Fruit fly (Drosophila melanogaster) whole organism, embryonic: Measurements from ENCODE around the gene CG42390.

ENCODE experiments used
- CG10565 ChIP-seq: fragments of 200-800 bp; sonication (Bioruptor generic); optimal IDR thresholded peaks from 3 replicates; lab custom pipeline; 2016; ENCODE audit warnings: missing biosample characterization, mild to moderate bottlenecking, missing genetic modification characterization
- CG10959 ChIP-seq: fragments of 200-800 bp; sonication (Bioruptor generic); IDR thresholded peaks from 2 replicates; pipeline ENCODE4 v1.3.6; 2022; ENCODE audit warnings: missing biosample characterization, missing genetic modification characterization
- CG12769 ChIP-seq: fragments of 200-800 bp; sonication (Bioruptor generic); optimal IDR thresholded peaks from 2 replicates; lab custom pipeline; 2019; ENCODE audit warnings: missing biosample characterization, mild to moderate bottlenecking, missing genetic modification characterization, moderate library complexity
- CG1529 ChIP-seq: fragments of 200-800 bp; sonication (Bioruptor generic); optimal IDR thresholded peaks from 3 replicates; lab custom pipeline; 2018; ENCODE audit warnings: missing biosample characterization, missing genetic modification characterization
- CG17829 ChIP-seq: fragments of 200-800 bp; optimal IDR thresholded peaks from 2 replicates; lab custom pipeline; 2019; ENCODE audit warnings: missing biosample characterization, mild to moderate bottlenecking, missing genetic modification characterization, moderate library complexity
- CG2120 ChIP-seq: fragments of 200-800 bp; sonication (Bioruptor generic); optimal IDR thresholded peaks from 3 replicates; lab custom pipeline; 2016; ENCODE audit warnings: missing biosample characterization, missing genetic modification characterization
- CG2199 ChIP-seq: fragments of 200-800 bp; sonication (Bioruptor generic); IDR thresholded peaks from 3 replicates; pipeline ENCODE4 v1.3.6; 2022; ENCODE audit warnings: missing biosample characterization, missing genetic modification characterization
- CG3065 ChIP-seq: fragments of 200-800 bp; sonication (Bioruptor generic); optimal IDR thresholded peaks from 2 replicates; lab custom pipeline; 2016; ENCODE audit warnings: missing biosample characterization, missing genetic modification characterization
- CG31224 ChIP-seq: fragments of 200-800 bp; sonication (Bioruptor generic); IDR thresholded peaks from 2 replicates; pipeline ENCODE4 v1.3.6; 2022; ENCODE audit warnings: missing biosample characterization, missing genetic modification characterization
- CG33557 ChIP-seq: fragments of 200-800 bp; sonication (Bioruptor generic); optimal IDR thresholded peaks from 2 replicates; lab custom pipeline; 2019; ENCODE audit warnings: missing biosample characterization, mild to moderate bottlenecking, missing genetic modification characterization, moderate library complexity
- CG4282 ChIP-seq: fragments of 200-800 bp; sonication (Bioruptor generic); optimal IDR thresholded peaks from 2 replicates; lab custom pipeline; 2016; ENCODE audit warnings: missing biosample characterization, missing genetic modification characterization
- CG5953 ChIP-seq: fragments of 200-800 bp; sonication (Bioruptor generic); IDR thresholded peaks from 2 replicates; pipeline ENCODE4 v1.3.6; 2022; ENCODE audit warnings: missing biosample characterization, missing genetic modification characterization
- CG6254 ChIP-seq: fragments of 200-800 bp; sonication (Bioruptor generic); optimal IDR thresholded peaks from 3 replicates; lab custom pipeline; 2017; ENCODE audit warnings: mild to moderate bottlenecking, missing biosample characterization, missing genetic modification reagents, missing genetic modification characterization
- CG6689 ChIP-seq: fragments of 200-800 bp; sonication (Bioruptor generic); IDR thresholded peaks from 2 replicates; pipeline ENCODE4 v1.3.6; 2022; ENCODE audit warnings: missing biosample characterization, missing genetic modification characterization
- CG7372 ChIP-seq: fragments of 200-800 bp; sonication (Bioruptor generic); IDR thresholded peaks from 2 replicates; pipeline ENCODE4 v1.3.6; 2022; ENCODE audit warnings: missing biosample characterization, missing genetic modification characterization
- CG7963 ChIP-seq: fragments of 200-800 bp; sonication (Bioruptor generic); IDR thresholded peaks from 3 replicates; pipeline ENCODE4 v1.3.6; 2022; ENCODE audit warnings: missing biosample characterization, missing genetic modification characterization; ENCODE audit not compliant: partially characterized antibody
- CG7987 ChIP-seq: fragments of 200-800 bp; sonication (Bioruptor generic); optimal IDR thresholded peaks from 2 replicates; lab custom pipeline; 2018; ENCODE audit warnings: missing biosample characterization, mild to moderate bottlenecking, missing genetic modification characterization, moderate library complexity
- CG9437 ChIP-seq: fragments of 200-800 bp; sonication (Bioruptor generic); optimal IDR thresholded peaks from 2 replicates; lab custom pipeline; 2018; ENCODE audit warnings: missing biosample characterization, mild to moderate bottlenecking, missing genetic modification characterization
- CG9727 ChIP-seq: fragments of 200-800 bp; sonication (Bioruptor generic); optimal IDR thresholded peaks from 3 replicates; lab custom pipeline; 2017; ENCODE audit warnings: missing biosample characterization, mild to moderate bottlenecking, missing genetic modification characterization
- CkIIα-i1 ChIP-seq: fragments of 200-800 bp; sonication (Bioruptor generic); IDR thresholded peaks from 2 replicates; pipeline ENCODE4 v1.3.6; 2022; ENCODE audit warnings: missing biosample characterization, missing genetic modification characterization
- E2f2 ChIP-seq: fragments of 200-800 bp; sonication (Bioruptor generic); IDR thresholded peaks from 2 replicates; pipeline ENCODE4 v1.3.6; 2022; ENCODE audit warnings: missing biosample characterization, missing genetic modification characterization
- Ets97D ChIP-seq: fragments of 200-800 bp; sonication (Bioruptor generic); optimal IDR thresholded peaks from 3 replicates; lab custom pipeline; 2016; ENCODE audit warnings: missing biosample characterization, missing genetic modification characterization
- H15 ChIP-seq: fragments of 200-800 bp; sonication (Bioruptor generic); IDR thresholded peaks from 3 replicates; pipeline ENCODE4 v1.3.6; 2022; ENCODE audit warnings: missing biosample characterization, missing genetic modification characterization
- Hmr ChIP-seq: fragments of 200-800 bp; sonication (Bioruptor generic); optimal IDR thresholded peaks from 3 replicates; lab custom pipeline; 2017; ENCODE audit warnings: mild to moderate bottlenecking, missing biosample characterization, missing genetic modification reagents, missing genetic modification characterization
- MBD-R2 ChIP-seq: fragments of 200-800 bp; sonication (Bioruptor generic); IDR thresholded peaks from 2 replicates; pipeline ENCODE4 v1.3.6; 2022; ENCODE audit warnings: missing biosample characterization, missing genetic modification characterization
- Meics ChIP-seq: fragments of 200-800 bp; sonication (Bioruptor generic); optimal IDR thresholded peaks from 2 replicates; lab custom pipeline; 2017; ENCODE audit warnings: missing biosample characterization, mild to moderate bottlenecking, missing genetic modification characterization
- NK7.1 ChIP-seq: fragments of 200-800 bp; sonication (Bioruptor generic); optimal IDR thresholded peaks from 3 replicates; lab custom pipeline; 2016; ENCODE audit warnings: missing biosample characterization, missing genetic modification characterization
- Rx ChIP-seq: fragments of 200-800 bp; sonication (Bioruptor generic); IDR thresholded peaks from 2 replicates; pipeline ENCODE4 v1.3.6; 2022; ENCODE audit warnings: missing biosample characterization, missing genetic modification characterization
- Xbp1 ChIP-seq: fragments of 200-800 bp; sonication (Bioruptor generic); optimal IDR thresholded peaks from 3 replicates; lab custom pipeline; 2016; ENCODE audit warnings: missing biosample characterization, mild to moderate bottlenecking, missing genetic modification characterization
- ac ChIP-seq: fragments of 200-800 bp; sonication (Bioruptor generic); optimal IDR thresholded peaks from 3 replicates; lab custom pipeline; 2017; ENCODE audit warnings: missing biosample characterization, mild to moderate bottlenecking, missing genetic modification characterization
- ash1 ChIP-seq: fragments of 200-800 bp; sonication (Bioruptor generic); optimal IDR thresholded peaks from 2 replicates; lab custom pipeline; 2018; ENCODE audit warnings: missing biosample characterization, mild to moderate bottlenecking, missing genetic modification characterization
- bab2 ChIP-seq: fragments of 200-800 bp; sonication (Bioruptor generic); optimal IDR thresholded peaks from 2 replicates; lab custom pipeline; 2016; ENCODE audit warnings: missing biosample characterization, missing genetic modification characterization
- cg ChIP-seq: fragments of 200-800 bp; sonication (Bioruptor generic); optimal IDR thresholded peaks from 3 replicates; lab custom pipeline; 2019; ENCODE audit warnings: missing biosample characterization, mild to moderate bottlenecking, missing genetic modification characterization, moderate library complexity
- dmrt99B ChIP-seq: fragments of 200-800 bp; sonication (Bioruptor generic); optimal IDR thresholded peaks from 2 replicates; lab custom pipeline; 2018; ENCODE audit warnings: missing biosample characterization, mild to moderate bottlenecking, missing genetic modification characterization, moderate library complexity
- fd3F ChIP-seq: fragments of 200-800 bp; sonication (Bioruptor generic); optimal IDR thresholded peaks from 2 replicates; lab custom pipeline; 2018; ENCODE audit warnings: missing biosample characterization, mild to moderate bottlenecking, missing genetic modification characterization, moderate library complexity
- gcm ChIP-seq: fragments of 200-800 bp; sonication (Bioruptor generic); optimal IDR thresholded peaks from 2 replicates; lab custom pipeline; 2019; ENCODE audit warnings: missing biosample characterization, mild to moderate bottlenecking, missing genetic modification characterization, moderate library complexity
- klu ChIP-seq: fragments of 200-800 bp; sonication (Bioruptor generic); IDR thresholded peaks from 2 replicates; pipeline ENCODE4 v1.3.6; 2022; ENCODE audit warnings: missing biosample characterization, missing genetic modification characterization
- lov ChIP-seq, 2 experiments: fragments of 200-800 bp in 1 of 2; fragments of >200 bp in 1 of 2; sonication (Bioruptor generic) in 1 of 2; IDR thresholded peaks in 1 of 2; optimal IDR thresholded peaks in 1 of 2; 2 replicates in 1 of 2; 3 replicates in 1 of 2; pipeline versions ENCODE4 v1.3.6 to Lab custom; 2017 to 2022; ENCODE audit warnings: missing biosample characterization in 1 of 2, missing genetic modification characterization in 1 of 2
- luna ChIP-seq: fragments of 200-800 bp; sonication (Bioruptor generic); optimal IDR thresholded peaks from 2 replicates; lab custom pipeline; 2016; ENCODE audit warnings: missing biosample characterization, missing genetic modification characterization
- nau ChIP-seq: fragments of 200-800 bp; sonication (Bioruptor generic); optimal IDR thresholded peaks from 3 replicates; lab custom pipeline; 2017; ENCODE audit warnings: missing biosample characterization, mild to moderate bottlenecking, missing genetic modification characterization, missing genetic modification reagents
- pros ChIP-seq: fragments of 200-800 bp; sonication (Bioruptor generic); optimal IDR thresholded peaks from 3 replicates; lab custom pipeline; 2019; ENCODE audit warnings: missing biosample characterization, mild to moderate bottlenecking, missing genetic modification characterization, moderate library complexity
- psq ChIP-seq: fragments of 200-800 bp; sonication (Bioruptor generic); optimal IDR thresholded peaks from 2 replicates; lab custom pipeline; 2017; ENCODE audit warnings: missing biosample characterization, missing genetic modification characterization
- salm ChIP-seq: fragments of 200-800 bp; sonication (Bioruptor generic); optimal IDR thresholded peaks from 2 replicates; lab custom pipeline; 2018; ENCODE audit warnings: missing biosample characterization, mild to moderate bottlenecking, missing genetic modification characterization
- schlank ChIP-seq: fragments of 200-800 bp; sonication (Bioruptor generic); optimal IDR thresholded peaks from 2 replicates; lab custom pipeline; 2018; ENCODE audit warnings: missing biosample characterization, mild to moderate bottlenecking, missing genetic modification characterization
- seq ChIP-seq: fragments of 200-800 bp; sonication (Bioruptor generic); IDR thresholded peaks from 2 replicates; pipeline ENCODE4 v1.3.6; 2022; ENCODE audit warnings: missing biosample characterization, missing genetic modification characterization
- tgo ChIP-seq: fragments of 200-800 bp; sonication (Bioruptor generic); IDR thresholded peaks from 3 replicates; pipeline ENCODE4 v1.3.6; 2022; ENCODE audit warnings: missing biosample characterization, missing genetic modification characterization
- toy ChIP-seq: fragments of 200-800 bp; sonication (Bioruptor generic); IDR thresholded peaks from 2 replicates; pipeline ENCODE4 v1.3.6; 2022; ENCODE audit warnings: missing biosample characterization, missing genetic modification characterization
- tx ChIP-seq: fragments of 200-800 bp; sonication (Bioruptor generic); optimal IDR thresholded peaks from 2 replicates; lab custom pipeline; 2016; ENCODE audit warnings: missing biosample characterization, missing genetic modification characterization
- unpg ChIP-seq: fragments of 200-800 bp; sonication (Bioruptor generic); optimal IDR thresholded peaks from 3 replicates; lab custom pipeline; 2018; ENCODE audit warnings: missing biosample characterization, mild to moderate bottlenecking, missing genetic modification characterization, moderate library complexity
- wdn ChIP-seq: fragments of 200-800 bp; sonication (Bioruptor generic); IDR thresholded peaks from 2 replicates; pipeline ENCODE4 v1.3.6; 2022; ENCODE audit warnings: missing biosample characterization, missing genetic modification characterization
- zen ChIP-seq: fragments of 200-800 bp; sonication (Bioruptor generic); optimal IDR thresholded peaks from 3 replicates; lab custom pipeline; 2018; ENCODE audit warnings: missing biosample characterization, mild to moderate bottlenecking, missing genetic modification characterization, moderate library complexity

Gene CG42390

DNA sequence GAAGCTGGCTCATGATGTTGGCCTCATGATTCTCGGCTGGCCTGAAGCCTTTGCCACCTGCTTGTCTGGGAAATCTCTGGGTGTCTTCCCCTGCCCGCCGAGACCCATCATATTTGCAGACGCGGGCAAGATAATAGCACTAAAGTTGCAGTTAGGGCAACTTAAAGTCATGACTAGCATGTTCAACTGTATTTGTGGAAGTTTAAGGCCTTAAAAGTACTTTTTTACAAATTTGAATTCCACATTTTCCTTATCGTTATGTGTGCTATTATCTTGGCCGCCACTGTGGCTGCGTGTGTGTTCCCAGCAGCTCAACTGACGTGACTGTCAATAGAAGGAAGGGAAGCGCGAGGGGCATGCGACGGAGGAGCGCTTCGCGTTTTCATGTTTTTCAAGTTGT lies 19.3 kb downstream of the CG42390 start (continued):
- TF ChIP-seq seq (GFP tag; lab: Robert Waterston, UW) (peak; percentile 74), CG1529 (GFP tag; lab: Kevin White, UChicago) (peak; percentile 58), CG2199 (GFP tag; lab: Robert Waterston, UW) (peak; percentile 66; the same call in 1 of the 3 replicates), Ets97D (GFP tag; lab: Kevin White, UChicago) (no peak), schlank (tag; lab: Kevin White, UChicago) (no peak), Hmr (GFP tag; lab: Kevin White, UChicago) (peak; percentile 11), CG9727 (GFP tag; lab: Kevin White, UChicago) (peak; percentile 75), zen (peak; percentile 73), CG5953 (GFP tag; lab: Robert Waterston, UW) (peak; percentile 31; the same call in 1 of the 2 replicates), bab2 (peak; percentile 64), toy (no peak), pros (GFP tag; lab: Kevin White, UChicago) (no peak), dmrt99B (tag; lab: Kevin White, UChicago) (peak; percentile 79), E2f2 (GFP tag; lab: Robert Waterston, UW) (peak; percentile 50; the same call in 1 of the 2 replicates), NK7.1 (GFP tag; lab: Kevin White, UChicago) (no peak), CkIIα-i1 (no peak), CG10959 (peak; percentile 80), klu (GFP tag; lab: Robert Waterston, UW) (no peak), CG10565 (GFP tag; lab: Kevin White, UChicago) (peak; percentile 38), CG3065 (GFP tag; lab: Kevin White, UChicago) (peak; percentile 19), CG31224 (GFP tag; lab: Robert Waterston, UW) (peak; percentile 26; the same call in 1 of the 2 replicates), H15 (GFP tag; lab: Robert Waterston, UW) (peak; percentile 48; the same call in 1 of the 3 replicates), CG4282 (GFP tag; lab: Kevin White, UChicago) (peak; percentile 20), fd3F (no peak), gcm (GFP tag; lab: Kevin White, UChicago) (peak; percentile 45), ash1 (GFP tag; lab: Kevin White, UChicago) (no peak), MBD-R2 (no peak), tx (no peak), CG2120 (GFP tag; lab: Kevin White, UChicago) (no peak), CG7963 (GFP tag; lab: Robert Waterston, UW) (no peak), cg (GFP tag; lab: Kevin White, UChicago) (no peak), lov (optimal IDR thresholded peaks at IDR 0.05; lab: Kevin White, UChicago) (no peak), lov (GFP tag; IDR thresholded peaks at IDR 0.05; lab: Robert Waterston, UW) (peak; percentile 74; the same call in 2 of the 3 replicates), CG7987 (GFP tag; lab: Kevin White, UChicago) (no peak), Rx (peak; percentile 68), salm (tag; lab: Kevin White, UChicago) (peak; percentile 30), CG17829 (tag; lab: Kevin White, UChicago) (peak; percentile 71), CG9437 (GFP tag; lab: Kevin White, UChicago) (peak; percentile 2), luna (GFP tag; lab: Kevin White, UChicago) (no peak), CG12769 (tag; lab: Kevin White, UChicago) (peak; percentile 38), Xbp1 (peak; percentile 66), tgo (GFP tag; lab: Robert Waterston, UW) (peak; percentile 63), unpg (peak; percentile 84), CG7372 (GFP tag; lab: Robert Waterston, UW) (no peak), CG6689 (peak; percentile 83), Meics (GFP tag; lab: Kevin White, UChicago) (peak; percentile 48), CG6254 (GFP tag; lab: Kevin White, UChicago) (peak; percentile 72), wdn (GFP tag; lab: Robert Waterston, UW) (peak; percentile 8; the same call in 1 of the 2 replicates), CG33557 (GFP tag; lab: Kevin White, UChicago) (no peak), psq (GFP tag; lab: Kevin White, UChicago) (peak; percentile 4), nau (no peak), ac (peak; percentile 67)
